Worm (Caenorhabditis elegans): ENCODE measurements around the gene T01G1.2.

The T01G1.2 gene

ce11 chrIV:11353946-11354458 lies at the start of gene T01G1.2:
Gene T01G1.2 (plus strand): TSS chrIV:11354408.
- TF ChIP-seq klf-2 (GFP tag; conservative IDR thresholded peaks at IDR 0.05) = no peak
- no peak for TF ChIP-seq T22C8.4 (GFP tag; IDR thresholded peaks at IDR 0.05)
- TF ChIP-seq cog-1 (tag; optimal IDR thresholded peaks at IDR 0.05) = no peak
- TF ChIP-seq tab-1 (GFP tag; IDR thresholded peaks at IDR 0.05) = no peak
- no peak for TF ChIP-seq ref-1 (GFP tag; conservative IDR thresholded peaks at IDR 0.05)

- no peak for TF ChIP-seq T22C8.4 (GFP tag; IDR thresholded peaks at IDR 0.05)
These were observed 49.2 kb upstream of the T01G1.2 start for ce11 chrIV:11304970-11305369.

ce11 chrIV:11306548-11306947 lies 47.7 kb upstream of the T01G1.2 start, which contains the start of gene B0035.13:
Gene B0035.13 (minus strand): TSS chrIV:11306720.
- TF ChIP-seq ref-1 (GFP tag; conservative IDR thresholded peaks at IDR 0.05) = no peak

- TF ChIP-seq ref-1 (GFP tag; conservative IDR thresholded peaks at IDR 0.05) (no peak), ztf-29 (GFP tag; IDR thresholded peaks at IDR 0.05) (no peak), tab-1 (GFP tag; IDR thresholded peaks at IDR 0.05) (no peak), cog-1 (tag; optimal IDR thresholded peaks at IDR 0.05) (no peak), klf-2 (GFP tag; conservative IDR thresholded peaks at IDR 0.05) (no peak), ztf-23 (GFP tag; IDR thresholded peaks at IDR 0.05) (no peak), T22C8.4 (GFP tag; IDR thresholded peaks at IDR 0.05) (no peak), med-1 (GFP tag; optimal IDR thresholded peaks at IDR 0.05; ENCODE audit: insufficient read depth) (no peak), flt-1 (GFP tag; IDR thresholded peaks at IDR 0.05) (no peak)
These were observed 46.4 kb upstream of the T01G1.2 start for ce11 chrIV:11307770-11308169.

DNA sequence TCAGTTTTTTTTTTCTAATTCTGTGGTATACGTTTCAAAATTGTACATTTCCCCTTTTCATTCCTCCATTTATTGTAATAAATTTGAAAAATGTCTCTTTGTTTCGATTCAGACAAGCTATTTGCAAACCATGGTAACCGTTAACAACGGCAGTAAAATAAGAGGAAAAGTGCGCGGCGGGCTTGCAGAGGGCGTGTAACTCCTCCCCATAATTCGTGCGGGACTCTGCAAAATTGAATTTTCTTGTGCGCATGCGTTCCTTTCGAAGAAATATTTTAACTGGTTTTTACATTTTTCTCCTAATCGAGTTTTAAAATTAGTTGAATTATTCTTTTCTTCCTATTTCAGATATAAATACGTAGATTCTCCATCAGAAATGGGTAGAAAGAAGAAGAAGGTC lies 43.6 kb upstream of the T01G1.2 start, which contains the start of gene znf-207:
Gene znf-207 (plus strand): TSS at position 349 of the 400 bp plus-strand sequence.
- TF ChIP-seq ref-1 (GFP tag; conservative IDR thresholded peaks at IDR 0.05) = 0 out of 2 replicates have a peak, but pooled peaks have one; percentile 5
- TF ChIP-seq klf-2 (GFP tag; conservative IDR thresholded peaks at IDR 0.05) = 0 out of 2 replicates have a peak, but pooled peaks have one; percentile 31
- TF ChIP-seq med-1 (GFP tag; optimal IDR thresholded peaks at IDR 0.05; ENCODE audit: insufficient read depth) = peak; percentile 72
- 0 out of 2 replicates have a peak, but pooled peaks have one; percentile 64 for TF ChIP-seq ztf-23 (GFP tag; IDR thresholded peaks at IDR 0.05)
- TF ChIP-seq cog-1 (tag; optimal IDR thresholded peaks at IDR 0.05) = no peak
- no peak for TF ChIP-seq T22C8.4 (GFP tag; IDR thresholded peaks at IDR 0.05)
- TF ChIP-seq ztf-29 (GFP tag; IDR thresholded peaks at IDR 0.05) = no peak
- TF ChIP-seq tab-1 (GFP tag; IDR thresholded peaks at IDR 0.05) = peak; percentile 55; the same call in 1 of the 2 replicates
- TF ChIP-seq flt-1 (GFP tag; IDR thresholded peaks at IDR 0.05) = peak; percentile 66

- TF ChIP-seq med-1 (GFP tag; optimal IDR thresholded peaks at IDR 0.05; ENCODE audit: insufficient read depth) (no peak), klf-2 (GFP tag; conservative IDR thresholded peaks at IDR 0.05) (0 out of 2 replicates have a peak, but pooled peaks have one; percentile 49)
These were observed 42.7 kb upstream of the T01G1.2 start for ce11 chrIV:11311484-11311883.

ce11 chrIV:11313880-11314279 lies 40.3 kb upstream of the T01G1.2 start, which contains the start of gene dnj-2:
Gene dnj-2 (minus strand): TSS chrIV:11313980.
- no peak for TF ChIP-seq flt-1 (GFP tag; IDR thresholded peaks at IDR 0.05)
- TF ChIP-seq med-1 (GFP tag; optimal IDR thresholded peaks at IDR 0.05; ENCODE audit: insufficient read depth) = no peak
- no peak for TF ChIP-seq cog-1 (tag; optimal IDR thresholded peaks at IDR 0.05)
- TF ChIP-seq ref-1 (GFP tag; conservative IDR thresholded peaks at IDR 0.05) = no peak
- no peak for TF ChIP-seq ztf-29 (GFP tag; IDR thresholded peaks at IDR 0.05)
- no peak for TF ChIP-seq T22C8.4 (GFP tag; IDR thresholded peaks at IDR 0.05)
- TF ChIP-seq ztf-23 (GFP tag; IDR thresholded peaks at IDR 0.05) = no peak
- TF ChIP-seq klf-2 (GFP tag; conservative IDR thresholded peaks at IDR 0.05) = no peak
- no peak for TF ChIP-seq tab-1 (GFP tag; IDR thresholded peaks at IDR 0.05)

- no peak for TF ChIP-seq cog-1 (tag; optimal IDR thresholded peaks at IDR 0.05)
- TF ChIP-seq klf-2 (GFP tag; conservative IDR thresholded peaks at IDR 0.05) = no peak
- TF ChIP-seq ztf-29 (GFP tag; IDR thresholded peaks at IDR 0.05) = no peak
- TF ChIP-seq tab-1 (GFP tag; IDR thresholded peaks at IDR 0.05) = no peak
- no peak for TF ChIP-seq ztf-23 (GFP tag; IDR thresholded peaks at IDR 0.05)
- no peak for TF ChIP-seq T22C8.4 (GFP tag; IDR thresholded peaks at IDR 0.05)
- TF ChIP-seq med-1 (GFP tag; optimal IDR thresholded peaks at IDR 0.05; ENCODE audit: insufficient read depth) = no peak
These were observed 39.3 kb upstream of the T01G1.2 start, which contains the start of the genes B0035.3, B0035.22 and pfd-4 for ce11 chrIV:11314885-11315284. Gene B0035.3 (minus strand): TSS chrIV:11314998. Gene B0035.22 (plus strand): TSS chrIV:11315153. Gene pfd-4 (plus strand): TSS chrIV:11315207.

DNA sequence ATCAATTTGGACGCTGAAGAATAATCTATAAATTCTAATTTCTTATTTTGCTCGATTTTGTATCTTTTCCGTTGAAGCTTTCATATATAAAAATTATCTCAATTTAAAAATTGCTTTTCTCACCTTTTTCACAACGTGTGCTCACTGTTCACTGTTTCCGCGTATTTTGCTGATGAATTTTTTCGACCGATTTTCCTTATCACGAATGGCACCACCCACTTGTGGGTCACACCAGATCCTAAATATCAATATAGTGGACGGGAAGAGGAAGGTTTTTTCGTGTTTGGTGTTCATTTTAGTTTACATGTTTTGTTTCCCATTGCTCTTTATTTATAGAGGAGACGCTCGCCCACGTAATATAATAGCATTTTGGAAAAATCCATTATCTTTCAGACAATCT lies 38.5 kb upstream of the T01G1.2 start:
- TF ChIP-seq ztf-23 (GFP tag; IDR thresholded peaks at IDR 0.05) (no peak), klf-2 (GFP tag; conservative IDR thresholded peaks at IDR 0.05) (no peak), tab-1 (GFP tag; IDR thresholded peaks at IDR 0.05) (no peak), ref-1 (GFP tag; conservative IDR thresholded peaks at IDR 0.05) (no peak), med-1 (GFP tag; optimal IDR thresholded peaks at IDR 0.05; ENCODE audit: insufficient read depth) (no peak), cog-1 (tag; optimal IDR thresholded peaks at IDR 0.05) (no peak), T22C8.4 (GFP tag; IDR thresholded peaks at IDR 0.05) (no peak), flt-1 (GFP tag; IDR thresholded peaks at IDR 0.05) (no peak), ztf-29 (GFP tag; IDR thresholded peaks at IDR 0.05) (no peak)

- TF ChIP-seq ztf-29 (GFP tag; IDR thresholded peaks at IDR 0.05) (no peak), T22C8.4 (GFP tag; IDR thresholded peaks at IDR 0.05) (no peak), flt-1 (GFP tag; IDR thresholded peaks at IDR 0.05) (no peak), med-1 (GFP tag; optimal IDR thresholded peaks at IDR 0.05; ENCODE audit: insufficient read depth) (no peak), klf-2 (GFP tag; conservative IDR thresholded peaks at IDR 0.05) (no peak), ztf-23 (GFP tag; IDR thresholded peaks at IDR 0.05) (no peak), cog-1 (tag; optimal IDR thresholded peaks at IDR 0.05) (no peak), tab-1 (GFP tag; IDR thresholded peaks at IDR 0.05) (no peak), ref-1 (GFP tag; conservative IDR thresholded peaks at IDR 0.05) (no peak)
These were observed 38.1 kb upstream of the T01G1.2 start for ce11 chrIV:11316106-11316505.

Data from whole organism, midembryonic.